Fruit fly (Drosophila melanogaster) whole organism, embryonic: ENCODE results near the gene CG15034.

ENCODE experiments used
- ATbp ChIP-seq: fragments of 200-800 bp; sonication (Bioruptor generic); optimal IDR thresholded peaks from 2 replicates; lab custom pipeline; 2017; ENCODE audit warnings: missing biosample characterization, mild to moderate bottlenecking, missing genetic modification characterization, missing genetic modification reagents
- Abd-B ChIP-seq: fragments of 200-800 bp; sonication (Bioruptor generic); optimal IDR thresholded peaks from 2 replicates; lab custom pipeline; 2018; ENCODE audit warnings: missing biosample characterization, mild to moderate bottlenecking, missing genetic modification characterization, moderate library complexity
- Antp ChIP-seq: fragments of 200-800 bp; sonication (Bioruptor generic); optimal IDR thresholded peaks from 3 replicates; lab custom pipeline; 2016; ENCODE audit warnings: missing biosample characterization, missing genetic modification characterization
- B-H2 ChIP-seq: fragments of 200-800 bp; sonication (Bioruptor generic); optimal IDR thresholded peaks from 2 replicates; lab custom pipeline; 2018; ENCODE audit warnings: missing biosample characterization, mild to moderate bottlenecking, missing genetic modification characterization
- CG11723 ChIP-seq: fragments of 200-800 bp; sonication (Bioruptor generic); optimal IDR thresholded peaks from 2 replicates; lab custom pipeline; 2017; ENCODE audit warnings: missing biosample characterization, mild to moderate bottlenecking, missing genetic modification characterization
- CG12071 ChIP-seq: fragments of 200-800 bp; sonication (Bioruptor generic); optimal IDR thresholded peaks from 3 replicates; lab custom pipeline; 2018; ENCODE audit warnings: missing biosample characterization, mild to moderate bottlenecking, missing genetic modification characterization
- CG13624 ChIP-seq: fragments of 200-800 bp; sonication (Bioruptor generic); optimal IDR thresholded peaks from 2 replicates; lab custom pipeline; 2016; ENCODE audit warnings: missing biosample characterization, missing genetic modification characterization
- CG14441 ChIP-seq: fragments of 200-800 bp; sonication (Bioruptor generic); IDR thresholded peaks from 2 replicates; pipeline ENCODE4 v1.3.6; 2022; ENCODE audit warnings: missing biosample characterization, missing genetic modification characterization
- CG15269 ChIP-seq: fragments of 200-800 bp; sonication (Bioruptor generic); optimal IDR thresholded peaks from 2 replicates; lab custom pipeline; 2018; ENCODE audit warnings: missing biosample characterization, mild to moderate bottlenecking, missing genetic modification characterization, moderate library complexity
- CG15696 ChIP-seq: fragments of 200-800 bp; sonication (Bioruptor generic); optimal IDR thresholded peaks from 2 replicates; lab custom pipeline; 2019; ENCODE audit warnings: missing biosample characterization, mild to moderate bottlenecking, missing genetic modification characterization, moderate library complexity
- CG17328 ChIP-seq: fragments of 200-800 bp; sonication (Bioruptor generic); IDR thresholded peaks from 2 replicates; pipeline ENCODE4 v1.3.6; 2022; ENCODE audit warnings: missing biosample characterization, missing genetic modification characterization
- CG18764 ChIP-seq: fragments of 200-800 bp; sonication (Bioruptor generic); optimal IDR thresholded peaks from 3 replicates; lab custom pipeline; 2016; ENCODE audit warnings: missing biosample characterization, missing genetic modification characterization
- CG2116 ChIP-seq: fragments of 200-800 bp; sonication (Bioruptor generic); optimal IDR thresholded peaks from 3 replicates; lab custom pipeline; 2018; ENCODE audit warnings: missing biosample characterization, mild to moderate bottlenecking, missing genetic modification characterization
- CG2120 ChIP-seq: fragments of 200-800 bp; sonication (Bioruptor generic); optimal IDR thresholded peaks from 3 replicates; lab custom pipeline; 2016; ENCODE audit warnings: missing biosample characterization, missing genetic modification characterization
- CG30403 ChIP-seq: fragments of 200-800 bp; sonication (Bioruptor generic); optimal IDR thresholded peaks from 3 replicates; lab custom pipeline; 2016; ENCODE audit warnings: missing biosample characterization, missing genetic modification characterization
- CG33213 ChIP-seq: fragments of 200-800 bp; sonication (Bioruptor generic); optimal IDR thresholded peaks from 3 replicates; lab custom pipeline; 2016; ENCODE audit warnings: missing biosample characterization, missing genetic modification characterization
- CG3407 ChIP-seq: fragments of 200-800 bp; sonication (Bioruptor generic); optimal IDR thresholded peaks from 2 replicates; lab custom pipeline; 2018; ENCODE audit warnings: missing biosample characterization, mild to moderate bottlenecking, missing genetic modification characterization
- CG6683 ChIP-seq: fragments of 200-800 bp; sonication (Bioruptor generic); optimal IDR thresholded peaks from 2 replicates; lab custom pipeline; 2017; ENCODE audit warnings: missing biosample characterization, mild to moderate bottlenecking, missing genetic modification characterization, missing genetic modification reagents
- CG7556 ChIP-seq: fragments of 200-800 bp; sonication (Bioruptor generic); optimal IDR thresholded peaks from 2 replicates; lab custom pipeline; 2017; ENCODE audit warnings: missing biosample characterization, mild to moderate bottlenecking, missing genetic modification characterization
- CG8281 ChIP-seq: fragments of 200-800 bp; sonication (Bioruptor generic); optimal IDR thresholded peaks from 2 replicates; lab custom pipeline; 2018; ENCODE audit warnings: missing biosample characterization, mild to moderate bottlenecking, missing genetic modification characterization, moderate library complexity
- CG8944 ChIP-seq: fragments of 200-800 bp; sonication (Bioruptor generic); optimal IDR thresholded peaks from 3 replicates; lab custom pipeline; 2016; ENCODE audit warnings: missing biosample characterization, missing genetic modification characterization
- CG9876 ChIP-seq: fragments of 200-800 bp; sonication (Bioruptor generic); optimal IDR thresholded peaks from 2 replicates; lab custom pipeline; 2016; ENCODE audit warnings: missing biosample characterization, missing genetic modification characterization
- Camta ChIP-seq: fragments of 200-800 bp; sonication (Bioruptor generic); optimal IDR thresholded peaks from 2 replicates; lab custom pipeline; 2016; ENCODE audit warnings: missing biosample characterization, missing genetic modification characterization
- Chrac-16 ChIP-seq: fragments of 200-800 bp; sonication (Bioruptor generic); optimal IDR thresholded peaks from 3 replicates; lab custom pipeline; 2016; ENCODE audit warnings: missing biosample characterization, missing genetic modification characterization
- D19B ChIP-seq: fragments of 200-800 bp; sonication (Bioruptor generic); optimal IDR thresholded peaks from 2 replicates; lab custom pipeline; 2017; ENCODE audit warnings: missing biosample characterization, mild to moderate bottlenecking, missing genetic modification characterization
- Dref ChIP-seq: fragments of 200-800 bp; sonication (Bioruptor generic); IDR thresholded peaks from 2 replicates; pipeline ENCODE4 v1.3.6; 2022; ENCODE audit warnings: missing biosample characterization, missing genetic modification characterization
- E2f2 ChIP-seq: fragments of 200-800 bp; sonication (Bioruptor generic); IDR thresholded peaks from 2 replicates; pipeline ENCODE4 v1.3.6; 2022; ENCODE audit warnings: missing biosample characterization, missing genetic modification characterization
- HLHmδ ChIP-seq: fragments of 200-800 bp; sonication (Bioruptor generic); optimal IDR thresholded peaks from 2 replicates; lab custom pipeline; 2018; ENCODE audit warnings: missing biosample characterization, mild to moderate bottlenecking, missing genetic modification characterization, moderate library complexity
- Hmr ChIP-seq: fragments of 200-800 bp; sonication (Bioruptor generic); optimal IDR thresholded peaks from 3 replicates; lab custom pipeline; 2017; ENCODE audit warnings: mild to moderate bottlenecking, missing biosample characterization, missing genetic modification reagents, missing genetic modification characterization
- Lim3 ChIP-seq: fragments of 200-800 bp; sonication (Bioruptor generic); IDR thresholded peaks from 2 replicates; pipeline ENCODE4 v1.3.6; 2022; ENCODE audit warnings: missing biosample characterization, missing genetic modification characterization
- Meics ChIP-seq: fragments of 200-800 bp; sonication (Bioruptor generic); optimal IDR thresholded peaks from 2 replicates; lab custom pipeline; 2017; ENCODE audit warnings: missing biosample characterization, mild to moderate bottlenecking, missing genetic modification characterization
- Sry-β ChIP-seq: fragments of 200-800 bp; sonication (Bioruptor generic); optimal IDR thresholded peaks from 2 replicates; lab custom pipeline; 2018; ENCODE audit warnings: missing biosample characterization, mild to moderate bottlenecking, missing genetic modification characterization, moderate library complexity
- ara ChIP-seq: fragments of 200-800 bp; sonication (Bioruptor generic); IDR thresholded peaks from 2 replicates; pipeline ENCODE4 v1.3.6; 2022; ENCODE audit warnings: missing biosample characterization, missing genetic modification characterization
- cas ChIP-seq: fragments of 200-800 bp; sonication (Bioruptor generic); IDR thresholded peaks from 2 replicates; pipeline ENCODE4 v1.3.6; 2022; ENCODE audit warnings: missing biosample characterization, missing genetic modification characterization
- corto ChIP-seq: fragments of 200-800 bp; sonication (Bioruptor generic); optimal IDR thresholded peaks from 2 replicates; lab custom pipeline; 2016; ENCODE audit warnings: missing biosample characterization, mild to moderate bottlenecking, missing genetic modification characterization, moderate library complexity
- dm ChIP-seq: fragments of 200-800 bp; sonication (Bioruptor generic); optimal IDR thresholded peaks from 3 replicates; lab custom pipeline; 2016; ENCODE audit warnings: missing biosample characterization, missing genetic modification characterization
- eve ChIP-seq, 2 experiments: fragments of >200 bp; optimal IDR thresholded peaks; 2 replicates each; lab custom pipeline; 2017; ENCODE audit warnings: missing biosample characterization in 2 of 2, missing genetic modification characterization in 2 of 2
- fd96Cb ChIP-seq: fragments of 200-800 bp; sonication (Bioruptor generic); optimal IDR thresholded peaks from 2 replicates; lab custom pipeline; 2018; ENCODE audit warnings: missing biosample characterization, mild to moderate bottlenecking, missing genetic modification characterization, moderate library complexity
- fru ChIP-seq: fragments of >200 bp; optimal IDR thresholded peaks from 2 replicates; lab custom pipeline; 2017
- grau ChIP-seq: fragments of 200-800 bp; optimal IDR thresholded peaks from 3 replicates; lab custom pipeline; 2019; ENCODE audit warnings: missing biosample characterization, mild to moderate bottlenecking, missing genetic modification characterization, moderate library complexity
- gt ChIP-seq: fragments of 200-800 bp; sonication (Bioruptor generic); IDR thresholded peaks from 2 replicates; pipeline ENCODE4 v1.3.6; 2022; ENCODE audit warnings: missing biosample characterization, missing genetic modification characterization
- odd ChIP-seq: fragments of 200-800 bp; sonication (Bioruptor generic); optimal IDR thresholded peaks from 2 replicates; lab custom pipeline; 2017; ENCODE audit warnings: missing biosample characterization, mild to moderate bottlenecking, missing genetic modification characterization
- pros ChIP-seq: fragments of 200-800 bp; sonication (Bioruptor generic); optimal IDR thresholded peaks from 3 replicates; lab custom pipeline; 2019; ENCODE audit warnings: missing biosample characterization, mild to moderate bottlenecking, missing genetic modification characterization, moderate library complexity
- pzg ChIP-seq: fragments of 200-800 bp; sonication (Bioruptor generic); optimal IDR thresholded peaks from 3 replicates; lab custom pipeline; 2018; ENCODE audit warnings: missing biosample characterization, mild to moderate bottlenecking, missing genetic modification characterization, moderate library complexity
- repo ChIP-seq: fragments of 200-800 bp; sonication (Bioruptor generic); optimal IDR thresholded peaks from 2 replicates; lab custom pipeline; 2016; ENCODE audit warnings: missing biosample characterization, missing genetic modification characterization
- slou ChIP-seq: fragments of 200-800 bp; sonication (Bioruptor generic); optimal IDR thresholded peaks from 3 replicates; lab custom pipeline; 2016; ENCODE audit warnings: missing biosample characterization, missing genetic modification characterization
- tin ChIP-seq: fragments of 200-800 bp; sonication (Bioruptor generic); optimal IDR thresholded peaks from 3 replicates; lab custom pipeline; 2016; ENCODE audit warnings: missing biosample characterization, missing genetic modification characterization
- unpg ChIP-seq: fragments of 200-800 bp; sonication (Bioruptor generic); optimal IDR thresholded peaks from 3 replicates; lab custom pipeline; 2018; ENCODE audit warnings: missing biosample characterization, mild to moderate bottlenecking, missing genetic modification characterization, moderate library complexity
- zen ChIP-seq: fragments of 200-800 bp; sonication (Bioruptor generic); optimal IDR thresholded peaks from 3 replicates; lab custom pipeline; 2018; ENCODE audit warnings: missing biosample characterization, mild to moderate bottlenecking, missing genetic modification characterization, moderate library complexity

CG15034 gene

dm6 chrX:7336962-7337844, 10.1 kb downstream of the CG15034 start, which contains the start of gene CBP (continued):
- TF ChIP-seq CG11723 (GFP tag; lab: Kevin White, UChicago) (peak; percentile 97), CG14441 (peak; percentile 93), CG13624 (GFP tag; lab: Kevin White, UChicago) (peak; percentile 94), CG7556 (GFP tag; lab: Kevin White, UChicago) (peak; percentile 98), CG17328 (GFP tag; lab: Robert Waterston, UW) (peak; percentile 98), CG3407 (GFP tag; lab: Kevin White, UChicago) (peak; percentile 96), tin (GFP tag; lab: Kevin White, UChicago) (peak; percentile 98), fd96Cb (tag; lab: Kevin White, UChicago) (peak; percentile 99), grau (tag; lab: Kevin White, UChicago) (peak; percentile 97), CG18764 (GFP tag; lab: Kevin White, UChicago) (peak; percentile 95), Meics (GFP tag; lab: Kevin White, UChicago) (peak; percentile 96), gt (peak; percentile 87), unpg (GFP tag; lab: Kevin White, UChicago) (peak; percentile 99), dm (GFP tag; lab: Kevin White, UChicago) (peak; percentile 93), pzg (GFP tag; lab: Kevin White, UChicago) (peak; percentile 19), HLHmδ (GFP tag; lab: Kevin White, UChicago) (no peak), cas (peak; percentile 85), E2f2 (GFP tag; lab: Robert Waterston, UW) (peak; percentile 81), Lim3 (peak; percentile 89), CG15269 (tag; lab: Kevin White, UChicago) (peak; percentile 98), repo (GFP tag; lab: Kevin White, UChicago) (peak; percentile 96), CG8281 (peak; percentile 92), Chrac-16 (GFP tag; lab: Kevin White, UChicago) (peak; percentile 97), CG12071 (GFP tag; lab: Kevin White, UChicago) (peak; percentile 98), Dref (GFP tag; lab: Robert Waterston, UW) (no peak), CG15696 (peak; percentile 97), odd (peak; percentile 97), CG30403 (GFP tag; lab: Kevin White, UChicago) (peak; percentile 97), Abd-B (GFP tag; lab: Kevin White, UChicago) (peak; percentile 95), D19B (peak; percentile 86), CG2120 (GFP tag; lab: Kevin White, UChicago) (peak; percentile 95), CG8944 (peak; percentile 98), slou (GFP tag; lab: Kevin White, UChicago) (peak; percentile 92), B-H2 (peak; percentile 85), ara (GFP tag; lab: Robert Waterston, UW) (peak; percentile 98), corto (GFP tag; lab: Kevin White, UChicago) (peak; percentile 75), Antp (GFP tag; lab: Kevin White, UChicago) (peak; percentile 98), pros (GFP tag; lab: Kevin White, UChicago) (peak; percentile 99), fru (no peak), Camta (peak; percentile 97), Hmr (GFP tag; lab: Kevin White, UChicago) (peak; percentile 97), Sry-β (peak; percentile 79), ATbp (GFP tag; lab: Kevin White, UChicago) (peak; percentile 99), CG2116 (GFP tag; lab: Kevin White, UChicago) (peak; percentile 83), CG33213 (peak; percentile 97), zen (tag; lab: Kevin White, UChicago) (peak; percentile 98), CG9876 (peak; percentile 90), eve (GFP tag; optimal IDR thresholded peaks at IDR 0.05; lab: Kevin White, UChicago) (peak; percentile 53 to 99), CG6683 (GFP tag; lab: Kevin White, UChicago) (peak; percentile 92)
